Worm (Caenorhabditis elegans): Measurements from ENCODE around the gene F14F9.8.

DNA sequence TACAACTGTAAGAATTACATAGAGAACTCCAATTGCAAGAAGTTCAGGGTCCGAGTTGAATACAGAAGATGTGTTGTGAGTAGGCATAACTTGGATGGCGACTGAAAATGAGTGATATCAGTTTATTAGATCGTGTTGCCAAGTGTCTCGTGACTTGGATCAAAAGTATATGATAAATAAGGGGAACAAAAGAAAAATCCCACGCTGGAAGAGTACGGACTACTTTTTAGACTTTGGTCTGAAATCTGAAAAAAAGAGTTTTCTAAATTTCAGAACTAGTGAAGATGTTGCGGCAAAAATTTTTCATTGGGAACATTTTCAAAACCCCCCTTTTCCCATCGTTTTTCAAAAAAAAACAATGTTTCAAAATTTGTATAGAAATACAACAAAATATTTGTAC, 39.5 kb downstream of the F14F9.8 start, which contains the start of gene srt-64:
- TF ChIP-seq zag-1 (tag; optimal IDR thresholded peaks at IDR 0.05) (no peak), skn-1 (tag; optimal IDR thresholded peaks at IDR 0.05) (no peak), snpc-4 (tag; optimal IDR thresholded peaks at IDR 0.05) (no peak), unc-62 (GFP tag; optimal IDR thresholded peaks at IDR 0.05) (no peak), nhr-77 (tag; optimal IDR thresholded peaks at IDR 0.05) (no peak), nhr-237 (tag; optimal IDR thresholded peaks at IDR 0.05) (no peak), ztf-4 (tag; optimal IDR thresholded peaks at IDR 0.05) (no peak), Y55F3AM.14 (GFP tag; optimal IDR thresholded peaks at IDR 0.05) (no peak), sma-9 (GFP tag; optimal IDR thresholded peaks at IDR 0.05) (no peak), sma-9 (tag; optimal IDR thresholded peaks at IDR 0.05) (no peak), ZK546.5 (tag; optimal IDR thresholded peaks at IDR 0.05) (no peak)

Measured in whole organism, L2 larva.